Fruit fly (Drosophila melanogaster) whole organism, embryonic: ENCODE results near the gene 5-HT2B.

Experiments
- CG12104 ChIP-seq: fragments of 200-800 bp; sonication (Bioruptor generic); optimal IDR thresholded peaks from 3 replicates; lab custom pipeline; 2016; ENCODE audit warnings: missing biosample characterization, missing genetic modification characterization
- CG14014 ChIP-seq: fragments of 200-800 bp; sonication (Bioruptor generic); IDR thresholded peaks from 2 replicates; pipeline ENCODE4 v1.3.6; 2022; ENCODE audit warnings: missing biosample characterization, missing genetic modification characterization
- CG18764 ChIP-seq: fragments of 200-800 bp; sonication (Bioruptor generic); optimal IDR thresholded peaks from 3 replicates; lab custom pipeline; 2016; ENCODE audit warnings: missing biosample characterization, missing genetic modification characterization
- CG2712 ChIP-seq: fragments of 200-800 bp; optimal IDR thresholded peaks from 3 replicates; lab custom pipeline; 2019; ENCODE audit warnings: missing biosample characterization, mild to moderate bottlenecking, missing genetic modification characterization, moderate library complexity
- CG31441 ChIP-seq: fragments of 200-800 bp; sonication (Bioruptor generic); IDR thresholded peaks from 2 replicates; pipeline ENCODE4 v1.3.6; 2022; ENCODE audit warnings: missing biosample characterization, missing genetic modification characterization
- CG34422 ChIP-seq: fragments of 200-800 bp; sonication (Bioruptor generic); IDR thresholded peaks from 3 replicates; pipeline ENCODE4 v1.3.6; 2022; ENCODE audit warnings: missing biosample characterization, missing genetic modification characterization
- CG4328 ChIP-seq: fragments of 200-800 bp; sonication (Bioruptor generic); optimal IDR thresholded peaks from 3 replicates; lab custom pipeline; 2017; ENCODE audit warnings: missing biosample characterization, missing genetic modification reagents, missing genetic modification characterization
- CG6175 ChIP-seq: fragments of 200-800 bp; sonication (Bioruptor generic); IDR thresholded peaks from 3 replicates; pipeline ENCODE4 v1.3.6; 2022; ENCODE audit warnings: missing biosample characterization, missing genetic modification characterization
- CG6791 ChIP-seq: fragments of 200-800 bp; sonication (Bioruptor generic); IDR thresholded peaks from 3 replicates; pipeline ENCODE4 v1.3.6; 2022; ENCODE audit warnings: missing biosample characterization, missing genetic modification characterization; ENCODE audit not compliant: partially characterized antibody
- CG7745 ChIP-seq: fragments of 200-800 bp; sonication (Bioruptor generic); optimal IDR thresholded peaks from 2 replicates; lab custom pipeline; 2018; ENCODE audit warnings: missing biosample characterization, mild to moderate bottlenecking, missing genetic modification characterization, moderate library complexity
- CG7963 ChIP-seq: fragments of 200-800 bp; sonication (Bioruptor generic); IDR thresholded peaks from 3 replicates; pipeline ENCODE4 v1.3.6; 2022; ENCODE audit warnings: missing biosample characterization, missing genetic modification characterization; ENCODE audit not compliant: partially characterized antibody
- CG9797 ChIP-seq: fragments of 200-800 bp; sonication (Bioruptor generic); optimal IDR thresholded peaks from 3 replicates; lab custom pipeline; 2018; ENCODE audit warnings: missing biosample characterization, mild to moderate bottlenecking, missing genetic modification characterization
- CoRest ChIP-seq: fragments of 200-800 bp; sonication (Bioruptor generic); optimal IDR thresholded peaks from 3 replicates; lab custom pipeline; 2018; ENCODE audit warnings: missing biosample characterization, mild to moderate bottlenecking, missing genetic modification characterization, moderate library complexity
- D19A ChIP-seq: fragments of 200-800 bp; optimal IDR thresholded peaks from 3 replicates; lab custom pipeline; 2019; ENCODE audit warnings: missing biosample characterization, mild to moderate bottlenecking, missing genetic modification characterization, moderate library complexity
- D19B ChIP-seq: fragments of 200-800 bp; sonication (Bioruptor generic); optimal IDR thresholded peaks from 2 replicates; lab custom pipeline; 2017; ENCODE audit warnings: missing biosample characterization, mild to moderate bottlenecking, missing genetic modification characterization
- Dek ChIP-seq: fragments of 200-800 bp; sonication (Bioruptor generic); optimal IDR thresholded peaks from 3 replicates; lab custom pipeline; 2019; ENCODE audit warnings: missing biosample characterization, mild to moderate bottlenecking, missing genetic modification characterization, moderate library complexity
- Dp ChIP-seq: fragments of 200-800 bp; sonication (Bioruptor generic); optimal IDR thresholded peaks from 2 replicates; lab custom pipeline; 2018; ENCODE audit warnings: missing biosample characterization, mild to moderate bottlenecking, missing genetic modification characterization, moderate library complexity
- Hmr ChIP-seq: fragments of 200-800 bp; sonication (Bioruptor generic); optimal IDR thresholded peaks from 3 replicates; lab custom pipeline; 2017; ENCODE audit warnings: mild to moderate bottlenecking, missing biosample characterization, missing genetic modification reagents, missing genetic modification characterization
- Hr51 ChIP-seq, 2 experiments: fragments of 200-800 bp; sonication (Bioruptor generic); optimal IDR thresholded peaks; 2 replicates in 1 of 2; 3 replicates in 1 of 2; lab custom pipeline; 2016 to 2018; ENCODE audit warnings: missing biosample characterization in 2 of 2, missing genetic modification characterization in 2 of 2, mild to moderate bottlenecking in 1 of 2, moderate library complexity in 1 of 2
- MESR4 ChIP-seq: fragments of 200-800 bp; sonication (Bioruptor generic); optimal IDR thresholded peaks from 2 replicates; lab custom pipeline; 2018; ENCODE audit warnings: missing biosample characterization, mild to moderate bottlenecking, missing genetic modification characterization, moderate library complexity
- Med ChIP-seq: fragments of 200-800 bp; sonication (Bioruptor generic); peaks from one replicate; lab custom pipeline; 2016; ENCODE audit warnings: missing biosample characterization, missing genetic modification characterization, mild to moderate bottlenecking, inconsistent platforms, moderate library complexity
- NC2α ChIP-seq: fragments of 200-800 bp; sonication (Bioruptor generic); optimal IDR thresholded peaks from 2 replicates; lab custom pipeline; 2016; ENCODE audit warnings: missing biosample characterization, missing genetic modification characterization
- NK7.1 ChIP-seq: fragments of 200-800 bp; sonication (Bioruptor generic); optimal IDR thresholded peaks from 3 replicates; lab custom pipeline; 2016; ENCODE audit warnings: missing biosample characterization, missing genetic modification characterization
- Pdp1 ChIP-seq, 2 experiments: fragments of 200-800 bp; sonication (Bioruptor generic); optimal IDR thresholded peaks; 3 replicates each; lab custom pipeline; 2016; ENCODE audit warnings: missing biosample characterization in 2 of 2, missing genetic modification characterization in 2 of 2, mild to moderate bottlenecking in 1 of 2, moderate library complexity in 1 of 2
- Sox100B ChIP-seq: fragments of 200-800 bp; sonication (Bioruptor generic); optimal IDR thresholded peaks from 3 replicates; lab custom pipeline; 2018; ENCODE audit warnings: missing biosample characterization, mild to moderate bottlenecking, missing genetic modification characterization
- Sox102F ChIP-seq: fragments of 200-800 bp; sonication (Bioruptor generic); optimal IDR thresholded peaks from 2 replicates; lab custom pipeline; 2018; ENCODE audit warnings: missing biosample characterization, mild to moderate bottlenecking, missing genetic modification characterization, moderate library complexity
- Sry-δ ChIP-seq: fragments of 200-800 bp; sonication (Bioruptor generic); optimal IDR thresholded peaks from 2 replicates; lab custom pipeline; 2016; ENCODE audit warnings: missing biosample characterization, missing genetic modification characterization
- Xrp1 ChIP-seq: fragments of 200-800 bp; sonication (Bioruptor generic); IDR thresholded peaks from 2 replicates; pipeline ENCODE4 v1.3.6; 2022; ENCODE audit warnings: missing biosample characterization, missing genetic modification characterization
- YL-1 ChIP-seq: fragments of 200-800 bp; sonication (Bioruptor generic); optimal IDR thresholded peaks from 3 replicates; lab custom pipeline; 2017; ENCODE audit warnings: missing biosample characterization, mild to moderate bottlenecking, missing genetic modification characterization
- amos ChIP-seq: fragments of 200-800 bp; sonication (Bioruptor generic); IDR thresholded peaks from 2 replicates; pipeline ENCODE4 v1.3.6; 2022; ENCODE audit warnings: missing biosample characterization, missing genetic modification characterization; ENCODE audit not compliant: partially characterized antibody
- az2 ChIP-seq: fragments of 200-800 bp; sonication (Bioruptor generic); optimal IDR thresholded peaks from 3 replicates; lab custom pipeline; 2016; ENCODE audit warnings: missing biosample characterization, missing genetic modification characterization
- bsh ChIP-seq, 2 experiments: fragments of 200-800 bp; sonication (Bioruptor generic); optimal IDR thresholded peaks; 2 replicates each; lab custom pipeline; 2017 to 2018; ENCODE audit warnings: mild to moderate bottlenecking in 2 of 2, missing biosample characterization in 2 of 2, missing genetic modification characterization in 2 of 2, moderate library complexity in 1 of 2
- dpn ChIP-seq, 2 experiments: fragments of 200-800 bp; sonication (Bioruptor generic); optimal IDR thresholded peaks; 3 replicates each; lab custom pipeline; 2016; ENCODE audit warnings: missing biosample characterization in 2 of 2, missing genetic modification characterization in 2 of 2
- exex ChIP-seq: fragments of 200-800 bp; sonication (Bioruptor generic); optimal IDR thresholded peaks from 4 replicates; lab custom pipeline; 2018; ENCODE audit warnings: missing biosample characterization, mild to moderate bottlenecking, missing genetic modification characterization, moderate library complexity
- ftz-f1 ChIP-seq: fragments of 200-800 bp; sonication (Bioruptor generic); optimal IDR thresholded peaks from 2 replicates; lab custom pipeline; 2016; ENCODE audit warnings: missing biosample characterization, missing genetic modification characterization
- gsb-n ChIP-seq: fragments of 200-800 bp; sonication (Bioruptor generic); optimal IDR thresholded peaks from 3 replicates; lab custom pipeline; 2018; ENCODE audit warnings: missing biosample characterization, mild to moderate bottlenecking, missing genetic modification characterization
- jigr1 ChIP-seq: fragments of 200-800 bp; sonication (Bioruptor generic); IDR thresholded peaks from 3 replicates; pipeline ENCODE4 v1.3.6; 2022; ENCODE audit warnings: missing biosample characterization, missing genetic modification characterization
- knrl ChIP-seq: fragments of 200-800 bp; sonication (Bioruptor generic); IDR thresholded peaks from 3 replicates; pipeline ENCODE4 v1.3.6; 2022; ENCODE audit warnings: missing biosample characterization, missing genetic modification characterization; ENCODE audit not compliant: partially characterized antibody
- lab ChIP-seq: fragments of 200-800 bp; sonication (Bioruptor generic); optimal IDR thresholded peaks from 3 replicates; lab custom pipeline; 2017; ENCODE audit warnings: missing biosample characterization, missing genetic modification characterization, mild to moderate bottlenecking, moderate library complexity, missing genetic modification reagents
- mam ChIP-seq: fragments of 200-800 bp; sonication (Bioruptor generic); optimal IDR thresholded peaks from 3 replicates; lab custom pipeline; 2016; ENCODE audit warnings: missing biosample characterization, missing genetic modification characterization
- nerfin-1 ChIP-seq: fragments of 200-800 bp; sonication (Bioruptor generic); optimal IDR thresholded peaks from 3 replicates; lab custom pipeline; 2019; ENCODE audit warnings: missing biosample characterization, mild to moderate bottlenecking, missing genetic modification characterization, moderate library complexity
- nerfin-2 ChIP-seq: fragments of 200-800 bp; sonication (Bioruptor generic); IDR thresholded peaks from 2 replicates; pipeline ENCODE4 v1.3.6; 2022; ENCODE audit warnings: missing biosample characterization, missing genetic modification characterization; ENCODE audit not compliant: partially characterized antibody
- nmo ChIP-seq: fragments of 200-800 bp; sonication (Bioruptor generic); optimal IDR thresholded peaks from 2 replicates; lab custom pipeline; 2018; ENCODE audit warnings: missing biosample characterization, mild to moderate bottlenecking, missing genetic modification characterization, moderate library complexity
- nom ChIP-seq: fragments of 200-800 bp; sonication (Bioruptor generic); optimal IDR thresholded peaks from 2 replicates; lab custom pipeline; 2017; ENCODE audit warnings: missing biosample characterization, missing genetic modification characterization, mild to moderate bottlenecking, moderate library complexity, missing genetic modification reagents
- odd ChIP-seq: fragments of 200-800 bp; sonication (Bioruptor generic); optimal IDR thresholded peaks from 2 replicates; lab custom pipeline; 2017; ENCODE audit warnings: missing biosample characterization, mild to moderate bottlenecking, missing genetic modification characterization
- prd ChIP-seq, 3 experiments: fragments of >200 bp in 2 of 3; fragments of 200-800 bp in 1 of 3; sonication (Bioruptor generic) in 1 of 3; optimal IDR thresholded peaks in 2 of 3; IDR thresholded peaks in 1 of 3; 2 replicates in 2 of 3; 3 replicates in 1 of 3; pipeline versions ENCODE4 v1.3.6 to Lab custom; 2017 to 2022; ENCODE audit warnings: missing biosample characterization in 1 of 3, missing genetic modification characterization in 1 of 3
- zen2 ChIP-seq: fragments of 200-800 bp; sonication (Bioruptor generic); IDR thresholded peaks from 3 replicates; pipeline ENCODE4 v1.3.6; 2022; ENCODE audit warnings: missing biosample characterization, missing genetic modification characterization; ENCODE audit not compliant: partially characterized antibody

Gene 5-HT2B

dm6 chr3R:8673803-8674234 is 95.8 kb downstream of the 5-HT2B start, which contains the start of gene mRpL19 (continued):
- TF ChIP-seq mam (GFP tag; lab: Kevin White, UChicago) (no peak), CG14014 (GFP tag; lab: Robert Waterston, UW) (peak; percentile 13; the same call in 1 of the 2 replicates), nom (GFP tag; lab: Kevin White, UChicago) (peak; percentile 23), CG18764 (GFP tag; lab: Kevin White, UChicago) (peak; percentile 20), YL-1 (peak; percentile 74), Xrp1 (GFP tag; lab: Robert Waterston, UW) (peak; percentile 36; the same call in 1 of the 2 replicates), ftz-f1 (GFP tag; lab: Kevin White, UChicago) (no peak), CG31441 (GFP tag; lab: Robert Waterston, UW) (peak; percentile 72), knrl (GFP tag; lab: Robert Waterston, UW) (peak; percentile 26; the same call in 1 of the 3 replicates), amos (peak; percentile 65; the same call in 1 of the 2 replicates), lab (GFP tag; lab: Kevin White, UChicago) (no peak), CG9797 (GFP tag; lab: Kevin White, UChicago) (peak; percentile 26), CG6175 (no peak), Dp (GFP tag; lab: Kevin White, UChicago) (peak; percentile 31), NC2α (GFP tag; lab: Kevin White, UChicago) (no peak), bsh (GFP tag; optimal IDR thresholded peaks at IDR 0.05; lab: Kevin White, UChicago) (peak in 1 of 2 experiments; percentile 38), Pdp1 (GFP tag; optimal IDR thresholded peaks at IDR 0.05; lab: Kevin White, UChicago) (peak in 1 of 2 experiments; percentile 90), CG34422 (GFP tag; lab: Robert Waterston, UW) (peak; percentile 55; the same call in 1 of the 3 replicates), zen2 (no peak; the same call in 2 of the 3 replicates), D19A (tag; lab: Kevin White, UChicago) (peak; percentile 64), CG4328 (GFP tag; lab: Kevin White, UChicago) (peak; percentile 37), prd (optimal IDR thresholded peaks at IDR 0.05; lab: Kevin White, UChicago) (no peak), prd (GFP tag; IDR thresholded peaks at IDR 0.05; lab: Robert Waterston, UW) (no peak), NK7.1 (GFP tag; lab: Kevin White, UChicago) (no peak), exex (tag; lab: Kevin White, UChicago) (peak; percentile 73), CG12104 (GFP tag; lab: Kevin White, UChicago) (peak; percentile 21), D19B (GFP tag; lab: Kevin White, UChicago) (no peak), nerfin-2 (peak; percentile 40; the same call in 1 of the 2 replicates), MESR4 (GFP tag; lab: Kevin White, UChicago) (peak; percentile 73), jigr1 (GFP tag; lab: Robert Waterston, UW) (peak; percentile 53; the same call in 1 of the 3 replicates), CG7745 (tag; lab: Kevin White, UChicago) (no peak), nmo (GFP tag; lab: Kevin White, UChicago) (peak; percentile 52), Sox100B (GFP tag; lab: Kevin White, UChicago) (peak; percentile 44), dpn (GFP tag; optimal IDR thresholded peaks at IDR 0.05; lab: Kevin White, UChicago) (peak in 1 of 2 experiments; percentile 3), CG6791 (peak; percentile 62; the same call in 2 of the 3 replicates), Hr51 (GFP tag; optimal IDR thresholded peaks at IDR 0.05; lab: Kevin White, UChicago) (peak in 1 of 2 experiments; percentile 48), az2 (GFP tag; lab: Kevin White, UChicago) (peak; percentile 9), Sry-δ (GFP tag; lab: Kevin White, UChicago) (peak; percentile 21), Hmr (GFP tag; lab: Kevin White, UChicago) (peak; percentile 10), CoRest (peak; percentile 64), odd (peak; percentile 8), CG7963 (GFP tag; lab: Robert Waterston, UW) (peak; percentile 58; the same call in 1 of the 3 replicates), Sox102F (GFP tag; lab: Kevin White, UChicago) (peak; percentile 22), gsb-n (tag; lab: Kevin White, UChicago) (peak; percentile 73), nerfin-1 (tag; lab: Kevin White, UChicago) (peak; percentile 43), Med (peak; percentile 76), Dek (tag; lab: Kevin White, UChicago) (peak; percentile 50), CG2712 (tag; lab: Kevin White, UChicago) (peak; percentile 73)
